Worm (Caenorhabditis elegans): ENCODE results near the gene Y40B10A.11.

DNA sequence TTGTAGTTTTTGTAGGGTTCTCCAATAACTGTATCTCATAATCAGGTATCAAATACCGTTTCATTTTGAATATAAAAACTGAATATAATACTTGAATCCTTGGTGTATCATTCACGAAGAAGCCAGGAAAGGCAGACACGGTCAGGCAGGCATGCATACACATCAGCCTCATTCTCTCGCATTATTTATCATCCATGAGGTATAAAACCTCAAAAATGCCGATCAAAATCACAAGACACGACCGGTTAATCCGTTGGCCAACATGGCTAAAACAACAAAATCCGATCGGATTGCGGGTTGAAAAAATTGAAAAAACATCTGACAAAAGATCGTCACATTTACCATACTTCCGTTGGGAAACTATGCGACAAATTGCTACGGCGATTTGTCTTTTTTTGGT, 29.0 kb downstream of the Y40B10A.11 start, which contains the start of gene F59A7.5:
- TF ChIP-seq elt-1 (tag; optimal IDR thresholded peaks at IDR 0.05) (no peak), ama-1 (optimal IDR thresholded peaks at IDR 0.05) (no peak), egl-27 (tag; optimal IDR thresholded peaks at IDR 0.05) (no peak)

All from whole organism, L2 larva.